Worm (Caenorhabditis elegans) whole organism, late embryonic: Measurements from ENCODE around the gene frpr-6.

Experiments used
- C08G9.2 ChIP-seq: sonication (generic microtip); optimal IDR thresholded peaks from 2 replicates; lab custom pipeline; 2016; ENCODE audit warnings: mild to moderate bottlenecking, missing genetic modification characterization, moderate library complexity, missing compliant biosample characterization
- C38D4.7 ChIP-seq: fragments of 200-800 bp; sonication (Bioruptor generic); optimal IDR thresholded peaks from 2 replicates; lab custom pipeline; 2018; ENCODE audit warnings: mild to moderate bottlenecking, missing genetic modification characterization, moderate library complexity, missing compliant biosample characterization
- K02D7.2 ChIP-seq: sonication (generic microtip); optimal IDR thresholded peaks from 2 replicates; lab custom pipeline; 2017; ENCODE audit warnings: mild to moderate bottlenecking, missing genetic modification characterization, missing compliant biosample characterization
- K09A11.1 ChIP-seq: sonication (generic microtip); optimal IDR thresholded peaks from 2 replicates; lab custom pipeline; 2017; ENCODE audit warnings: antibody characterized with exemption, mild to moderate bottlenecking, missing genetic modification characterization, missing compliant biosample characterization; ENCODE audit not compliant: insufficient read depth
- T23F11.4 ChIP-seq: fragments of 200-800 bp; sonication (Bioruptor generic); optimal IDR thresholded peaks from 2 replicates; lab custom pipeline; 2018; ENCODE audit warnings: mild to moderate bottlenecking, missing genetic modification characterization, missing compliant biosample characterization
- Y22D7AL.16 ChIP-seq: sonication (generic microtip); optimal IDR thresholded peaks from 2 replicates; lab custom pipeline; 2016; ENCODE audit warnings: missing genetic modification characterization, missing compliant biosample characterization
- ahr-1 ChIP-seq: sonication (generic microtip); optimal IDR thresholded peaks from 2 replicates; lab custom pipeline; 2016; ENCODE audit warnings: missing genetic modification characterization, missing compliant biosample characterization
- ceh-18 ChIP-seq: sonication (generic microtip); optimal IDR thresholded peaks from 2 replicates; lab custom pipeline; 2016; ENCODE audit warnings: missing genetic modification characterization, missing compliant biosample characterization
- ceh-19 ChIP-seq: fragments of 200-800 bp; sonication (Bioruptor generic); optimal IDR thresholded peaks from 2 replicates; lab custom pipeline; 2018; ENCODE audit warnings: mild to moderate bottlenecking, missing genetic modification characterization, missing compliant biosample characterization
- ceh-22 ChIP-seq: sonication (generic microtip); optimal IDR thresholded peaks from 2 replicates; lab custom pipeline; 2017; ENCODE audit warnings: missing biosample characterization, missing genetic modification characterization
- ceh-24 ChIP-seq: sonication (generic microtip); optimal IDR thresholded peaks from 2 replicates; lab custom pipeline; 2016; ENCODE audit warnings: mild to moderate bottlenecking, missing genetic modification characterization, missing compliant biosample characterization
- ceh-34 ChIP-seq: sonication (generic microtip); optimal IDR thresholded peaks from 2 replicates; lab custom pipeline; 2016; ENCODE audit warnings: mild to moderate bottlenecking, missing genetic modification characterization, missing compliant biosample characterization
- ceh-48 ChIP-seq: sonication (generic microtip); optimal IDR thresholded peaks from 2 replicates; lab custom pipeline; 2016; ENCODE audit warnings: missing genetic modification characterization, inconsistent platforms, missing compliant biosample characterization
- ceh-6 ChIP-seq: fragments of 200-800 bp; sonication (Bioruptor generic); optimal IDR thresholded peaks from 2 replicates; lab custom pipeline; 2018; ENCODE audit warnings: mild to moderate bottlenecking, missing genetic modification characterization, missing compliant biosample characterization
- dmd-4 ChIP-seq: sonication (generic microtip); optimal IDR thresholded peaks from 2 replicates; lab custom pipeline; 2016; ENCODE audit warnings: borderline replicate concordance, missing genetic modification characterization, missing compliant biosample characterization
- elt-2 ChIP-seq: sonication (generic microtip); optimal IDR thresholded peaks from 2 replicates; lab custom pipeline; 2016; ENCODE audit warnings: missing genetic modification reagents, missing genetic modification characterization, missing compliant biosample characterization
- elt-4 ChIP-seq: sonication (generic microtip); optimal IDR thresholded peaks from 2 replicates; lab custom pipeline; 2016; ENCODE audit warnings: missing genetic modification characterization, missing compliant biosample characterization
- ets-4 ChIP-seq: sonication (generic microtip); optimal IDR thresholded peaks from 2 replicates; lab custom pipeline; 2016; ENCODE audit warnings: missing genetic modification characterization, missing compliant biosample characterization
- fkh-10 ChIP-seq: fragments of 150-350 bp; optimal IDR thresholded peaks from 2 replicates; lab custom pipeline; 2014; ENCODE audit warnings: missing biosample characterization, missing genetic modification reagents, missing genetic modification characterization
- gmeb-2 ChIP-seq: sonication (generic microtip); optimal IDR thresholded peaks from 2 replicates; lab custom pipeline; 2016; ENCODE audit warnings: missing genetic modification characterization, inconsistent platforms, missing compliant biosample characterization
- lin-11 ChIP-seq: fragments of 200-800 bp; sonication (Bioruptor generic); optimal IDR thresholded peaks from 2 replicates; lab custom pipeline; 2018; ENCODE audit warnings: mild to moderate bottlenecking, missing genetic modification characterization, missing compliant biosample characterization
- mec-3 ChIP-seq: sonication (generic microtip); optimal IDR thresholded peaks from 2 replicates; lab custom pipeline; 2016; ENCODE audit warnings: borderline replicate concordance, missing genetic modification characterization, missing compliant biosample characterization
- nhr-11 ChIP-seq: fragments of 150-350 bp; optimal IDR thresholded peaks from 2 replicates; lab custom pipeline; 2014; ENCODE audit warnings: missing biosample characterization, missing genetic modification characterization
- nhr-232 ChIP-seq: sonication (generic microtip); optimal IDR thresholded peaks from 2 replicates; lab custom pipeline; 2016; ENCODE audit warnings: missing genetic modification characterization, missing compliant biosample characterization
- pag-3 ChIP-seq: sonication (generic microtip); optimal IDR thresholded peaks from 2 replicates; lab custom pipeline; 2016; ENCODE audit warnings: missing compliant biosample characterization, missing genetic modification characterization, borderline replicate concordance
- pqm-1 ChIP-seq: sonication (generic microtip); optimal IDR thresholded peaks from 2 replicates; lab custom pipeline; 2016; ENCODE audit warnings: missing genetic modification characterization, missing compliant biosample characterization
- ref-2 ChIP-seq: sonication (generic microtip); optimal IDR thresholded peaks from 2 replicates; lab custom pipeline; 2016; ENCODE audit warnings: missing genetic modification characterization, missing compliant biosample characterization
- rnt-1 ChIP-seq: sonication (generic microtip); optimal IDR thresholded peaks from 2 replicates; lab custom pipeline; 2016; ENCODE audit warnings: missing genetic modification characterization, missing compliant biosample characterization
- syd-9 ChIP-seq: sonication (generic microtip); optimal IDR thresholded peaks from 2 replicates; lab custom pipeline; 2016; ENCODE audit warnings: mild to moderate bottlenecking, missing genetic modification characterization, moderate library complexity, missing compliant biosample characterization
- tbx-7 ChIP-seq: sonication (generic microtip); optimal IDR thresholded peaks from 2 replicates; lab custom pipeline; 2016; ENCODE audit warnings: missing genotype, missing genetic modification characterization, missing compliant biosample characterization
- unc-3 ChIP-seq, 2 experiments: fragments of 200-800 bp in 1 of 2; sonication (Bioruptor generic) in 1 of 2; sonication (generic microtip) in 1 of 2; conservative IDR thresholded peaks in 1 of 2; optimal IDR thresholded peaks in 1 of 2; 2 replicates each; pipeline versions ENCODE4 v1.3.6 to Lab custom; 2016 to 2022; ENCODE audit warnings: missing compliant biosample characterization in 2 of 2, missing genetic modification characterization in 2 of 2, missing genetic modification reagents in 1 of 2
- unc-55 ChIP-seq: sonication (generic microtip); optimal IDR thresholded peaks from 2 replicates; lab custom pipeline; 2017; ENCODE audit warnings: missing biosample characterization, missing genetic modification reagents, missing genetic modification characterization
- unc-86 ChIP-seq: sonication (generic microtip); optimal IDR thresholded peaks from 2 replicates; lab custom pipeline; 2016; ENCODE audit warnings: missing genetic modification characterization, missing compliant biosample characterization

The frpr-6 gene

ce11 chrV:9123186-9123585, 22.2 kb upstream of the frpr-6 start, which contains the start of gene F21C10.11:
F21C10.11 (plus strand) TSS chrV:9123486.
- TF ChIP-seq C08G9.2 (no peak), unc-55 (GFP tag; lab: Kevin White, UChicago) (no peak), syd-9 (no peak), nhr-11 (no peak), C38D4.7 (GFP tag; lab: Kevin White, UChicago) (no peak), elt-2 (tag; lab: Kevin White, UChicago) (no peak), ref-2 (tag; lab: Kevin White, UChicago) (no peak), unc-3 (GFP tag; conservative IDR thresholded peaks at IDR 0.05; lab: Robert Waterston, UW) (no peak), unc-3 (tag; optimal IDR thresholded peaks at IDR 0.05; lab: Kevin White, UChicago) (no peak), Y22D7AL.16 (no peak), lin-11 (tag; lab: Kevin White, UChicago) (no peak), ceh-22 (tag; lab: Kevin White, UChicago) (no peak), elt-4 (no peak), T23F11.4 (no peak), ceh-24 (tag; lab: Kevin White, UChicago) (no peak), ets-4 (tag; lab: Kevin White, UChicago) (no peak)

ce11 chrV:9122004-9122403, 21.0 kb upstream of the frpr-6 start, which contains the start of gene F21C10.13:
F21C10.13 (plus strand) TSS chrV:9122304.
- TF ChIP-seq unc-86 (tag; lab: Kevin White, UChicago) (no peak), gmeb-2 (tag; lab: Kevin White, UChicago) (no peak), tbx-7 (tag; lab: Kevin White, UChicago) (no peak)
- TF ChIP-seq, all 69 proteins: peak for 0

ce11 chrV:9112467-9112866, 11.5 kb upstream of the frpr-6 start, which contains the start of gene F21C10.7:
F21C10.7 (plus strand) TSS chrV:9112767.
- TF ChIP-seq ref-2 (tag; lab: Kevin White, UChicago) (no peak), K09A11.1 (no peak), nhr-232 (tag; lab: Kevin White, UChicago) (no peak), T23F11.4 (no peak), ets-4 (tag; lab: Kevin White, UChicago) (no peak), elt-2 (tag; lab: Kevin White, UChicago) (no peak), dmd-4 (tag; lab: Kevin White, UChicago) (no peak), mec-3 (no peak), ceh-22 (tag; lab: Kevin White, UChicago) (no peak)

ce11 chrV:9111957-9112356, 11.0 kb upstream of the frpr-6 start:
- no peak for TF ChIP-seq ceh-34
- no peak for TF ChIP-seq fkh-10 (GFP tag; lab: Kevin White, UChicago)
- no peak for TF ChIP-seq ceh-19 (GFP tag; lab: Kevin White, UChicago)
- TF ChIP-seq mec-3 = no peak
- peak; percentile 47 for TF ChIP-seq ceh-18 (tag; lab: Kevin White, UChicago)
- TF ChIP-seq elt-4 = no peak

- TF ChIP-seq pag-3 = no peak
- no peak for TF ChIP-seq Y22D7AL.16
- no peak for TF ChIP-seq ceh-48
- no peak for TF ChIP-seq lin-11 (tag; lab: Kevin White, UChicago)
- no peak for TF ChIP-seq dmd-4 (tag; lab: Kevin White, UChicago)
- no peak for TF ChIP-seq rnt-1 (tag; lab: Kevin White, UChicago)
- TF ChIP-seq fkh-10 (GFP tag; lab: Kevin White, UChicago) = no peak
- no peak for TF ChIP-seq pqm-1 (tag; lab: Kevin White, UChicago)
- no peak for TF ChIP-seq ceh-6 (GFP tag; lab: Kevin White, UChicago)
- no peak for TF ChIP-seq elt-4
- TF ChIP-seq tbx-7 (tag; lab: Kevin White, UChicago) = no peak
- TF ChIP-seq ahr-1 = no peak
- TF ChIP-seq unc-86 (tag; lab: Kevin White, UChicago) = no peak
- TF ChIP-seq K02D7.2 (tag; lab: Kevin White, UChicago) = no peak
These were observed 8.3 kb upstream of the frpr-6 start, which contains the start of gene pqn-31 for ce11 chrV:9109281-9109680. pqn-31 (plus strand) TSS chrV:9109581.
